Fruit fly (Drosophila melanogaster) whole organism: ENCODE data around the gene hmw.
A peak's percentile ranks its signal among the peaks of the same experiment; 100 is the strongest.

ENCODE experiments used
- CG8478 ChIP-seq: fragments of >200 bp; optimal IDR thresholded peaks from 2 replicates; lab custom pipeline; 2018; ENCODE audit warnings: inconsistent platforms
- Dll ChIP-seq: fragments of >200 bp; optimal IDR thresholded peaks from 2 replicates; lab custom pipeline; 2017
- EcR ChIP-seq, 2 experiments: fragments of >200 bp; optimal IDR thresholded peaks; 2 replicates each; lab custom pipeline; 2017; ENCODE audit warnings: missing biosample characterization in 2 of 2, missing genetic modification characterization in 2 of 2, missing genetic modification reagents in 2 of 2
- pan ChIP-seq: fragments of >200 bp; optimal IDR thresholded peaks from 2 replicates; lab custom pipeline; 2017
- psq ChIP-seq: fragments of >200 bp; optimal IDR thresholded peaks from 2 replicates; lab custom pipeline; 2017
- usp ChIP-seq: fragments of >200 bp; optimal IDR thresholded peaks from 2 replicates; lab custom pipeline; 2017; ENCODE audit warnings: missing biosample characterization, missing genetic modification characterization, mixed read lengths

The hmw gene

dm6 chr3R:18361694-18362093 lies at the start of gene hmw:
Gene hmw (plus strand): TSS chr3R:18361994.
- no peak for TF ChIP-seq CG8478 (lab: Kevin White, UChicago)

dm6 chr3R:18312761-18313160 lies 49.0 kb upstream of the hmw start:
- no peak for TF ChIP-seq Dll (lab: Kevin White, UChicago)
- TF ChIP-seq pan (lab: Kevin White, UChicago), result no peak
- TF ChIP-seq usp, result no peak
- TF ChIP-seq psq, result no peak
- TF ChIP-seq CG8478 (lab: Kevin White, UChicago), result no peak
- no peak for TF ChIP-seq EcR (GFP tag; optimal IDR thresholded peaks at IDR 0.05; lab: Kevin White, UChicago)

DNA sequence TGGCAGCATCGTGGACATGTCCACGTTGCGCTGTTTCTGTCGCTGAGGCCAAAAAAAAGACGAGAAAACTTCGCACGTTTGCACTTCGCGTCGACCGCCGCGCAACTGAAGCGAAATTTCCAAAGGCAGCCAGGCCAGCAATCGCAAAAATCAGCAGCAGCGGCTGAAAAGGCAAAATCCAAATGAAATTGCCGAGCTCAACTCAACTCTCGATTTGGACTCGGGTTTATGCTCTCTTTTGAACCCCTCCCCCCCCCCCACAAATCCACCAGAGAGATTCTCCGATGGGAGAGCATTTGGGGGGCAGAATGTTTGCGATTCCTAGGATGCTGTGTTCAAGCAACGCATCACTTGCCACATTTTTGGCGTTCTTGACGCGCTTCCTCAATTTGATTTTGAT lies 47.5 kb upstream of the hmw start, which contains the start of gene PKD:
TSS of gene PKD (minus strand) at position 88 of the 400 bp plus-strand sequence.
- TF ChIP-seq pan (lab: Kevin White, UChicago) (no peak), EcR (GFP tag; optimal IDR thresholded peaks at IDR 0.05; lab: Kevin White, UChicago) (no peak), Dll (lab: Kevin White, UChicago) (peak; percentile 43), CG8478 (lab: Kevin White, UChicago) (no peak)

DNA sequence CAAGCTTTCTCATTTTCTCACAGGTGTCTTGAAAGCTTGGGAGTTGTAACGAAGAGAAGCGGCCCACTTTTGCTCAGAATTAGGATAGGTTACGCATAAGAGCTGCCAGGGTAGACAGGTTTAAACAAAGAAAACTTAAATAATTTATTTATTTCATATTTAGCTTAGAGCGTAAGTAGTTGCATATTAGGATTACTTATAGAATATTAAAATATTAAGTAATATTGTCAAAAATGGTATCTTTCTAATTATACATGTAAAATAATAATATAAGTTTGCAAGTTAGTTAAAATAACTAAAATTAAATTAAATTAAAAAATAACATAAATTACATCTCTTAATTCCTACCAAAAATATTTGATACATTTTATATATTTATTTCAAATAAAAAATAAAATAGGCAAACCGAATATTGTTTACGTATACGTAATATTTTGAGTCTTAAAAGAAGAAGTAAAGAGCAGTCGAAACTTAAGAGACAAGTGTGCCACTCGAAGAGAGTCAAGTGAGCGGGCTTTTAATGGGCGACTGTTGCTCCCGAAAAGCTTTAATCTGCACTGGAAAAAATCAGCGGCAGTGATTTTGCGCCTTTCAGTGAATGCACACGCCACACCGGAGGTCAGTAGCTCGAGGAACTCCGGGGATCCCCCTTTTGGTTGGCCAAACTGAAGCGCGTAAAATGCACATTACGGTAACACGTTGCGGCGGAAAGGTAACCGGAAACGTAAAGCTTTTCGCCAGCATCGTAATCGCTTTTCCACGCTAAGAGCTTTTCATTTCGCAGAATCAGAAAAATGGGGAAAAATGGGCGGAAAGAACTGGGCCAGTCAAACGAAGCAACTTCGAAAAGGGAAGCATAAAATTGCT lies 46.7 kb upstream of the hmw start:
- TF ChIP-seq Dll (lab: Kevin White, UChicago) (no peak), CG8478 (lab: Kevin White, UChicago) (no peak), usp (no peak), EcR (GFP tag; optimal IDR thresholded peaks at IDR 0.05; lab: Kevin White, UChicago) (no peak), psq (no peak), pan (lab: Kevin White, UChicago) (no peak)

DNA sequence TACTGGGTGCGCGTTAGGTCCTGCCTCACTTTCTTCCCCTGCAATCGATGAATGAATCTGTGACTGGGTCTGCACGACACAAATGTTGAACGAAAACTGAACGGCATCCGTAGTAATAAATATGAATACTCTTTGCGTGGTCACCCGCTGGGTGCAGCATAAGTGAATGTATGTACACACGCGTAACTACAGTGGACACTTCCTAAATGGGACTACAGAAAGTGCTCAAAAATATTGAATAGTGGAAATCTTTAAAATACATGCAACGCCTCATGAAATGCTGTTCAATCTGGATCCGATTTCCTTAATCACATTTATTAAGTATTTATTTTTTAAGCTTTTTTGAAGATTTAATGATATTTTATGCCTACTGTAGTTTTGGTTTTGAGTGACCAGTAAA lies 33.0 kb upstream of the hmw start, which contains the start of gene naz:
TSS of gene naz (minus strand) at position 101 of the 400 bp plus-strand sequence.
- TF ChIP-seq usp (no peak), pan (lab: Kevin White, UChicago) (no peak), CG8478 (lab: Kevin White, UChicago) (no peak), EcR (GFP tag; optimal IDR thresholded peaks at IDR 0.05; lab: Kevin White, UChicago) (no peak), psq (no peak), Dll (lab: Kevin White, UChicago) (no peak)

dm6 chr3R:18338493-18338892 lies 23.3 kb upstream of the hmw start:
- no peak for TF ChIP-seq EcR (GFP tag; optimal IDR thresholded peaks at IDR 0.05; lab: Kevin White, UChicago)
- no peak for TF ChIP-seq CG8478 (lab: Kevin White, UChicago)
- no peak for TF ChIP-seq pan (lab: Kevin White, UChicago)
- no peak for TF ChIP-seq usp
- TF ChIP-seq Dll (lab: Kevin White, UChicago), result no peak
- no peak for TF ChIP-seq psq

DNA sequence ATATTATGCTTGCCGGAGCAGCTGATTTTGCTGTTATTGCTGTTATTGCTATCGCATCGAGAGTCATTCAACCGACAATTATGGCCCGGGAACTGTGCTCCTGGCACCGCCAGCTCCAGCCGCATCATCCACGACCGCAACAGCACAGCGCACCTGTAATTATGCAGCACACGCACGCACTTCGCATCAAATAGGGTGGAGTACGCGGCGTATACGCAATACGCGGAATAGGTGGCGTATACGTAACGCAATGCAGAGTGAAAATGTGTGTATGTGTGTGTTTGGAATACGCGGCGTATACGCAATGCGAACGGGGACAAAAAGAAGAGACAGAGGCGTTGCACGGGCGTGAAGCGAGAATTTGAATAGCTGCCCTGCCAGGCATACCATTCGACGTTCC lies 6.0 kb upstream of the hmw start:
- TF ChIP-seq usp (no peak), EcR (GFP tag; optimal IDR thresholded peaks at IDR 0.05; lab: Kevin White, UChicago) (no peak), CG8478 (lab: Kevin White, UChicago) (no peak), Dll (lab: Kevin White, UChicago) (no peak), psq (no peak), pan (lab: Kevin White, UChicago) (no peak)

DNA sequence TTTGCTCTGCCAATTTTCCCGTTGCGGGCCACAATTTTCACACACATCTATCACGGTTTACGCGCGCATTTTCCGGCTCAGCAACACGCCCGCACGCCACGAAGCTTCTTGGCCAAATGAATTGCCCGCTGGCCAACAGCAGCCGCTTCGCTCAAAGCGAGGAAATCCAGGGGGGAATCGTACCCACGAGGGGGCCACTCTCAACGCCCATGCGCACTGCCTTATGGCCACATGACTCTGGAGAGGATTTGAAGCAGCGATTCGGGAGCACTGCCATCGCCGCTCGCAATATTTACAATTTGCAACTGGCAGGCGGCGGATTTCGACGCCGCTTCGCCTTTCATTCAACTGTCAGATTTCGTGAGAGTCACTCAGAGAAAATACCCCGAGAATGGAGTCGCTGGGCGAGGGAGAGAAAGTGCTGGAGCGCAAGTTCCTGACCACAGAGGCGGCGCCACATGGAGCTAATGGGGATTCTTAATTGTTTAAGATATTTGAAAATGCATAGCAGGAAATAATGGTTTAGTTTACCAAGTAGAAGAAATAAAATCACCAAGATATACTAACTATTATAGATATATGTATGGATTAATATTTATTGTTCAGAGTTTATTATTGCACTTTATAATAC lies 1.0 kb upstream of the hmw start, which contains the start of gene CG15803:
TSS of gene CG15803 (minus strand) at position 99 of the 631 bp plus-strand sequence.
- TF ChIP-seq Dll (lab: Kevin White, UChicago) (peak; percentile 61), CG8478 (lab: Kevin White, UChicago) (no peak), psq (no peak), usp (no peak), pan (lab: Kevin White, UChicago) (no peak), EcR (GFP tag; optimal IDR thresholded peaks at IDR 0.05; lab: Kevin White, UChicago) (no peak)

DNA sequence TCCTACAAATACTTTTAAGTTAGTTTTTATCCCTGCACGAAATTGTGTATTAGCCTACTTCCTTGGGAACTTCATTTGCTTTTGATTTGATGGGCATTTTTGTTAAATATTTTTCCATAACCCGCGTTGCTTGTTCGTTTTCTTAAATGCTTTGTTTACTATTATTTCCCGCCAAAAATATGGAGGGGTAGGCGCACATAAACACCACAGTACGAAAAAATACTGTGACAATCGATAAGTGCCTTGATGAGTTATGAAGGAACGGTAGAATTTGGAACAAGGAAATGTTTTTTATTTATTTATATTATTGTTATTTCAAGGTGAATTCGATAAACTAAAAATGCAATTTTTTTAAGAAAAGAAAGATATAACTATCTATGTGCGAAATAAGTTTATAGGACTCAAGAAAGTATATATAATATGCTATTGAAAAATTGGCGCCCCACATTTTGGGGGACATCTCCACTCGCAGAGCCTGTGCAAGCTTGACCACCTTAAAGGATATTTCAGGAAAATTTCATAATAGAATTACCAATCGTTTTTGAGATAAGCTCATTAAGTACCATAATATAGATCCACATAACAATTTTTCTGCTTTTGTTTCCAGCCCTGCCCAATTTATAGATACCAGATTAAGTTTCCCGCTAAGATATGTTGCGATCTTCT lies 4.3 kb downstream of the hmw start, which contains the start of the genes WRNexo and Nup43:
TSS of gene WRNexo (minus strand) at position 185 of the 666 bp plus-strand sequence.
TSS of gene Nup43 (plus strand) at position 661 of the 666 bp plus-strand sequence.
- no peak for TF ChIP-seq pan (lab: Kevin White, UChicago)
- no peak for TF ChIP-seq psq
- no peak for TF ChIP-seq Dll (lab: Kevin White, UChicago)

dm6 chr3R:18366644-18366985 lies 4.8 kb downstream of the hmw start:
- TF ChIP-seq pan (lab: Kevin White, UChicago) (no peak), psq (no peak), Dll (lab: Kevin White, UChicago) (no peak), EcR (GFP tag; optimal IDR thresholded peaks at IDR 0.05; lab: Kevin White, UChicago) (no peak), usp (no peak), CG8478 (lab: Kevin White, UChicago) (no peak)

DNA sequence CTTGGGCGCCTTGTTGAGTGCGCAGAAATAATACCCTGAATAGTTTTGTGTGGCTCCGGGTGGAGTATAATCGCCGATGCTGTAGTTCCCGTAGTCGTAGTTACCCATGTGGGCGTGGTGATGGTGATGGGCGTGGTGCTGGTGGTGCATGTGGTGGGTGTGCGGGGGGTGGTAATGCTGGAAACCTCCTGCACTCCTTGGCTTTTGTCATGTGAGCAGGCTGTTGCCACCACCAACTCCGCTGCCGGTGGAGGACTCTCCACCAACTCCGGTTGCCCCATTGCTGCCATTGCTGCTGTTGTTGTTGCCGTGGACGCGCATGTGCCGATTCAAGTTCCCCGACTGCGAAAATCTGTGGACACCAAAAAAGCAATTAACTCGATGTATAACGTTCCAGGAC lies 6.8 kb downstream of the hmw start:
- TF ChIP-seq psq (no peak), CG8478 (lab: Kevin White, UChicago) (no peak), pan (lab: Kevin White, UChicago) (no peak), usp (no peak), EcR (GFP tag; optimal IDR thresholded peaks at IDR 0.05; lab: Kevin White, UChicago) (no peak), Dll (lab: Kevin White, UChicago) (no peak)

dm6 chr3R:18371346-18371745 lies 9.6 kb downstream of the hmw start:
- TF ChIP-seq usp (no peak), pan (lab: Kevin White, UChicago) (no peak), psq (no peak), Dll (lab: Kevin White, UChicago) (no peak), CG8478 (lab: Kevin White, UChicago) (no peak), EcR (GFP tag; optimal IDR thresholded peaks at IDR 0.05; lab: Kevin White, UChicago) (no peak)
